Worm (Caenorhabditis elegans) whole organism, L2 larva: ENCODE results near the gene F54B3.2.

Source experiments
- ZK546.5 ChIP-seq: sonication (generic microtip); optimal IDR thresholded peaks from 2 replicates; lab custom pipeline; 2017; ENCODE audit warnings: missing biosample characterization, missing genetic modification characterization
- elt-1 ChIP-seq: fragments of 150-350 bp; optimal IDR thresholded peaks from 2 replicates; lab custom pipeline; 2014; ENCODE audit warnings: missing biosample characterization, missing genetic modification characterization
- lin-11 ChIP-seq: fragments of 150-350 bp; sonication (generic microtip); optimal IDR thresholded peaks from 2 replicates; lab custom pipeline; 2014; ENCODE audit warnings: missing biosample characterization, missing genetic modification characterization, inconsistent platforms, mixed read lengths
- mdl-1 ChIP-seq, 2 experiments: fragments of 150-350 bp in 1 of 2; sonication (generic microtip) in 1 of 2; optimal IDR thresholded peaks; 2 replicates each; lab custom pipeline; 2017; ENCODE audit warnings: missing biosample characterization in 2 of 2, missing genetic modification characterization in 2 of 2
- nhr-11 ChIP-seq: fragments of 150-350 bp; optimal IDR thresholded peaks from 2 replicates; lab custom pipeline; 2014; ENCODE audit warnings: missing biosample characterization, missing genetic modification characterization
- nhr-12 ChIP-seq: fragments of 150-350 bp; optimal IDR thresholded peaks from 2 replicates; lab custom pipeline; 2014; ENCODE audit warnings: missing biosample characterization, missing genetic modification characterization
- nhr-21 ChIP-seq: fragments of 150-350 bp; optimal IDR thresholded peaks from 2 replicates; lab custom pipeline; 2014; ENCODE audit warnings: missing biosample characterization, missing genetic modification characterization
- snpc-4 ChIP-seq: fragments of 150-350 bp; optimal IDR thresholded peaks from 2 replicates; lab custom pipeline; 2014; ENCODE audit warnings: missing biosample characterization, missing genetic modification characterization

DNA sequence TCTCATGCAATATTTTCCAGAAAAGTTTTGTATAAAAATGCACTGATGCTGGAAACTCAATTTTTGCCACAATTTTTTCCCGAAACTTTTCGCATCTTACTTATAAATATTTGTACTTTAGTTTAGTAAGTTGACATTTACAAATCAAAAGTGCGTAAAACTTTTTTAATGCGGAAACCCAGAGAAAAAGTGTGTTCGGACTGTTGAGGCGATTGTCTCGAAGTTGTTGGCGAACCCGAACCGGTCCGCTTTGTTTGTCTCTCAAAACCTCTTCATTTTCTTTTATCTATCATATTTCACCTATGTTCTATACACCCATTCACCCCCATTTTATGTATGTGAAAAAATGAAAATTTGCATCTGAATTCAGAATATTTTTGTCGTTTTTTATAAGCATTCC, 49.3 kb downstream of the F54B3.2 start:
- TF ChIP-seq ZK546.5 (tag; lab: Kevin White, UChicago): no peak
- TF ChIP-seq nhr-12 (tag; lab: Kevin White, UChicago): no peak
- TF ChIP-seq nhr-21: no peak
- TF ChIP-seq elt-1 (tag; lab: Kevin White, UChicago): no peak
- TF ChIP-seq nhr-11 (tag; lab: Kevin White, UChicago): no peak
- no peak for TF ChIP-seq lin-11 (tag; lab: Kevin White, UChicago)
- no peak for TF ChIP-seq mdl-1 (tag; optimal IDR thresholded peaks at IDR 0.05; lab: Kevin White, UChicago)
- TF ChIP-seq snpc-4 (tag; lab: Kevin White, UChicago): no peak
